Worm (Caenorhabditis elegans) whole organism, L4 larva: Measurements from ENCODE around the gene ucr-2.3.

ENCODE experiments used
- F10B5.3 ChIP-seq: sonication (generic microtip); optimal IDR thresholded peaks from 2 replicates; lab custom pipeline; 2016; ENCODE audit warnings: mild to moderate bottlenecking, missing genetic modification characterization, missing compliant biosample characterization
- F37D6.2 ChIP-seq: sonication (generic microtip); optimal IDR thresholded peaks from 2 replicates; lab custom pipeline; 2016; ENCODE audit warnings: mild to moderate bottlenecking, missing genetic modification characterization, missing compliant biosample characterization
- F49E8.2 ChIP-seq: sonication (generic microtip); optimal IDR thresholded peaks from 2 replicates; lab custom pipeline; 2016; ENCODE audit warnings: missing compliant biosample characterization, mild to moderate bottlenecking, missing genetic modification characterization, borderline replicate concordance
- T26A8.4 ChIP-seq: fragments of 200-800 bp; sonication (Bioruptor generic); IDR thresholded peaks from 2 replicates; pipeline ENCODE4 v1.3.6; 2022; ENCODE audit warnings: missing genetic modification characterization, missing compliant biosample characterization
- Y5F2A.4 ChIP-seq: fragments of 200-800 bp; sonication (Bioruptor generic); optimal IDR thresholded peaks from 2 replicates; lab custom pipeline; 2018; ENCODE audit warnings: mild to moderate bottlenecking, missing genetic modification characterization, missing compliant biosample characterization
- Y75B8A.6 ChIP-seq: fragments of 200-800 bp; sonication (Bioruptor generic); IDR thresholded peaks from 2 replicates; pipeline ENCODE4 v1.3.6; 2022; ENCODE audit warnings: missing genetic modification reagents, missing genetic modification characterization, missing compliant biosample characterization
- ZK546.5 ChIP-seq, 2 experiments: sonication (generic microtip); optimal IDR thresholded peaks; 2 replicates each; lab custom pipeline; 2017; ENCODE audit warnings: missing biosample characterization in 2 of 2, missing genetic modification characterization in 2 of 2
- ama-1 ChIP-seq: fragments of 150-350 bp; optimal IDR thresholded peaks from 2 replicates; lab custom pipeline; 2014; ENCODE audit warnings: inconsistent platforms, mixed read lengths
- arid-1 ChIP-seq: fragments of 200-800 bp; sonication (Bioruptor generic); conservative IDR thresholded peaks from 2 replicates; pipeline ENCODE4 v1.3.6; 2022; ENCODE audit warnings: missing genetic modification reagents, missing genetic modification characterization, missing compliant biosample characterization
- ceh-20 ChIP-seq: fragments of 200-800 bp; sonication (Bioruptor generic); IDR thresholded peaks from 2 replicates; pipeline ENCODE4 v1.3.6; 2022; ENCODE audit warnings: missing genetic modification reagents, missing genetic modification characterization, missing compliant biosample characterization
- ceh-28 ChIP-seq: fragments of 150-350 bp; optimal IDR thresholded peaks from 2 replicates; lab custom pipeline; 2014; ENCODE audit warnings: missing biosample characterization, missing genetic modification reagents, missing genetic modification characterization
- ceh-62 ChIP-seq: sonication (generic microtip); optimal IDR thresholded peaks from 2 replicates; lab custom pipeline; 2017; ENCODE audit warnings: missing biosample characterization, missing genetic modification characterization
- ceh-82 ChIP-seq: sonication (generic microtip); optimal IDR thresholded peaks from 2 replicates; lab custom pipeline; 2017; ENCODE audit warnings: missing biosample characterization, missing genetic modification characterization
- dpl-1 ChIP-seq: fragments of 150-350 bp; optimal IDR thresholded peaks from 2 replicates; lab custom pipeline; 2014; ENCODE audit warnings: missing biosample characterization, missing genetic modification reagents, missing genetic modification characterization
- dve-1 ChIP-seq: sonication (generic microtip); optimal IDR thresholded peaks from 2 replicates; lab custom pipeline; 2017; ENCODE audit warnings: antibody characterized with exemption, mild to moderate bottlenecking, missing genetic modification characterization, missing compliant biosample characterization; ENCODE audit not compliant: insufficient read depth
- fkh-10 ChIP-seq: fragments of 150-350 bp; optimal IDR thresholded peaks from 2 replicates; lab custom pipeline; 2014; ENCODE audit warnings: missing biosample characterization, missing genetic modification reagents, missing genetic modification characterization
- fos-1 ChIP-seq: fragments of 150-350 bp; optimal IDR thresholded peaks from 2 replicates; lab custom pipeline; 2014; ENCODE audit warnings: missing biosample characterization, missing genetic modification characterization
- hif-1 ChIP-seq, 2 experiments: sonication (generic microtip); optimal IDR thresholded peaks; 2 replicates each; lab custom pipeline; 2016 to 2017; ENCODE audit warnings: missing compliant biosample characterization in 2 of 2, missing genetic modification characterization in 2 of 2, missing genetic modification reagents in 2 of 2, missing genotype in 2 of 2, mild to moderate bottlenecking in 1 of 2
- hmg-1.1 ChIP-seq: fragments of 200-800 bp; sonication (Bioruptor generic); IDR thresholded peaks from 2 replicates; pipeline ENCODE4 v1.3.6; 2022; ENCODE audit warnings: missing genetic modification reagents, missing genetic modification characterization, missing compliant biosample characterization
- lim-7 ChIP-seq: fragments of 200-800 bp; sonication (Bioruptor generic); IDR thresholded peaks from 2 replicates; pipeline ENCODE4 v1.3.6; 2022; ENCODE audit warnings: missing genetic modification characterization, missing compliant biosample characterization
- lin-1 ChIP-seq: fragments of 200-800 bp; sonication (Bioruptor generic); IDR thresholded peaks from 2 replicates; pipeline ENCODE4 v1.3.6; 2022; ENCODE audit warnings: missing genetic modification reagents, missing genetic modification characterization, missing compliant biosample characterization
- lin-13 ChIP-seq: fragments of 150-350 bp; optimal IDR thresholded peaks from 2 replicates; lab custom pipeline; 2014; ENCODE audit warnings: missing biosample characterization, missing genetic modification reagents, missing genetic modification characterization
- lin-15B ChIP-seq: fragments of 150-350 bp; sonication (generic microtip); optimal IDR thresholded peaks from 3 replicates; lab custom pipeline; 2014; ENCODE audit warnings: missing biosample characterization, missing genetic modification characterization
- lin-29 ChIP-seq: fragments of 200-800 bp; sonication (Bioruptor generic); IDR thresholded peaks from 2 replicates; pipeline ENCODE4 v1.3.6; 2022; ENCODE audit warnings: missing genetic modification reagents, missing genetic modification characterization, missing compliant biosample characterization
- lin-39 ChIP-seq: fragments of 150-350 bp; optimal IDR thresholded peaks from 2 replicates; lab custom pipeline; 2014; ENCODE audit warnings: missing biosample characterization, missing genetic modification reagents, missing genetic modification characterization
- lsy-2 ChIP-seq, 2 experiments: fragments of 150-350 bp in 1 of 2; sonication (generic microtip) in 1 of 2; optimal IDR thresholded peaks; 2 replicates each; lab custom pipeline; 2014 to 2017; ENCODE audit warnings: missing biosample characterization in 2 of 2, missing genetic modification characterization in 2 of 2
- madf-5 ChIP-seq, 2 experiments: fragments of 200-800 bp; sonication (Bioruptor generic); IDR thresholded peaks; 2 replicates each; pipeline ENCODE4 v1.3.6; 2022; ENCODE audit warnings: missing compliant biosample characterization in 2 of 2, missing genetic modification characterization in 2 of 2
- mdt-29 ChIP-seq: fragments of 200-800 bp; sonication (Bioruptor generic); IDR thresholded peaks from 2 replicates; pipeline ENCODE4 v1.3.6; 2022; ENCODE audit warnings: missing genetic modification reagents, missing genetic modification characterization, missing compliant biosample characterization
- mes-2 ChIP-seq: sonication (generic microtip); optimal IDR thresholded peaks from 2 replicates; lab custom pipeline; 2016; ENCODE audit warnings: missing genotype, mild to moderate bottlenecking, missing genetic modification characterization, missing compliant biosample characterization; ENCODE audit not compliant: poor library complexity, severe bottlenecking
- mxl-2 ChIP-seq: fragments of 200-800 bp; sonication (Bioruptor generic); conservative IDR thresholded peaks from 2 replicates; pipeline ENCODE4 v1.3.6; 2022; ENCODE audit warnings: missing genetic modification reagents, missing genetic modification characterization, missing compliant biosample characterization
- nhr-102 ChIP-seq: sonication (generic microtip); optimal IDR thresholded peaks from 2 replicates; lab custom pipeline; 2016; ENCODE audit warnings: mild to moderate bottlenecking, missing genetic modification characterization, moderate library complexity, missing compliant biosample characterization
- nhr-237 ChIP-seq: sonication (generic microtip); optimal IDR thresholded peaks from 2 replicates; lab custom pipeline; 2017; ENCODE audit warnings: missing biosample characterization, missing genetic modification characterization
- nhr-28 ChIP-seq: fragments of 150-350 bp; optimal IDR thresholded peaks from 2 replicates; lab custom pipeline; 2014; ENCODE audit warnings: missing biosample characterization, missing genetic modification characterization
- nhr-48 ChIP-seq: sonication (generic microtip); optimal IDR thresholded peaks from 2 replicates; lab custom pipeline; 2016; ENCODE audit warnings: mild to moderate bottlenecking, missing genetic modification characterization, missing compliant biosample characterization
- nhr-76 ChIP-seq: fragments of 150-350 bp; optimal IDR thresholded peaks from 2 replicates; lab custom pipeline; 2014; ENCODE audit warnings: missing biosample characterization, missing genetic modification characterization
- nhr-77 ChIP-seq: fragments of 150-350 bp; optimal IDR thresholded peaks from 2 replicates; lab custom pipeline; 2014; ENCODE audit warnings: missing biosample characterization, missing genetic modification characterization
- php-3 ChIP-seq: fragments of 200-800 bp; sonication (Bioruptor generic); IDR thresholded peaks from 2 replicates; pipeline ENCODE4 v1.3.6; 2022; ENCODE audit warnings: missing genetic modification reagents, missing genetic modification characterization, missing compliant biosample characterization
- saeg-2 ChIP-seq: fragments of 200-800 bp; sonication (Bioruptor generic); IDR thresholded peaks from 2 replicates; pipeline ENCODE4 v1.3.6; 2022; ENCODE audit warnings: missing genetic modification reagents, missing genetic modification characterization, missing compliant biosample characterization
- sdz-12 ChIP-seq: fragments of 200-800 bp; sonication (Bioruptor generic); optimal IDR thresholded peaks from 2 replicates; lab custom pipeline; 2018; ENCODE audit warnings: mild to moderate bottlenecking, missing genetic modification characterization, missing compliant biosample characterization
- set-16 ChIP-seq: fragments of 200-800 bp; sonication (Bioruptor generic); IDR thresholded peaks from 2 replicates; pipeline ENCODE4 v1.3.6; 2022; ENCODE audit warnings: missing genetic modification reagents, missing genetic modification characterization, missing compliant biosample characterization
- skn-1 ChIP-seq: fragments of 150-350 bp; optimal IDR thresholded peaks from 2 replicates; lab custom pipeline; 2014; ENCODE audit warnings: missing biosample characterization, missing genetic modification characterization
- spr-1 ChIP-seq: sonication (generic microtip); optimal IDR thresholded peaks from 2 replicates; lab custom pipeline; 2016; ENCODE audit warnings: mild to moderate bottlenecking, missing genetic modification characterization, missing compliant biosample characterization
- tag-97 ChIP-seq: fragments of 200-800 bp; sonication (Bioruptor generic); IDR thresholded peaks from 2 replicates; pipeline ENCODE4 v1.3.6; 2022; ENCODE audit warnings: missing genetic modification characterization, missing compliant biosample characterization
- unc-130 ChIP-seq: sonication (generic microtip); optimal IDR thresholded peaks from 2 replicates; lab custom pipeline; 2016; ENCODE audit warnings: missing genetic modification reagents, missing genetic modification characterization, missing compliant biosample characterization
- unc-39 ChIP-seq: sonication (generic microtip); optimal IDR thresholded peaks from 2 replicates; lab custom pipeline; 2017; ENCODE audit warnings: missing biosample characterization, missing genetic modification characterization
- unc-62 ChIP-seq, 3 experiments: fragments of 150-350 bp in 1 of 3; sonication (generic microtip); optimal IDR thresholded peaks in 2 of 3; peaks in 1 of 3; 1 replicate in 1 of 3; 2 replicates in 2 of 3; lab custom pipeline; 2014 to 2017; ENCODE audit warnings: missing biosample characterization in 3 of 3, missing genetic modification characterization in 3 of 3, missing genetic modification reagents in 3 of 3, missing genotype in 1 of 3
- zip-11 ChIP-seq: fragments of 200-800 bp; sonication (Bioruptor generic); IDR thresholded peaks from 2 replicates; pipeline ENCODE4 v1.3.6; 2022; ENCODE audit warnings: missing genetic modification characterization, missing compliant biosample characterization
- ztf-11 ChIP-seq: fragments of 150-350 bp; optimal IDR thresholded peaks from 2 replicates; lab custom pipeline; 2014; ENCODE audit warnings: missing biosample characterization, missing genetic modification characterization

Gene ucr-2.3

DNA sequence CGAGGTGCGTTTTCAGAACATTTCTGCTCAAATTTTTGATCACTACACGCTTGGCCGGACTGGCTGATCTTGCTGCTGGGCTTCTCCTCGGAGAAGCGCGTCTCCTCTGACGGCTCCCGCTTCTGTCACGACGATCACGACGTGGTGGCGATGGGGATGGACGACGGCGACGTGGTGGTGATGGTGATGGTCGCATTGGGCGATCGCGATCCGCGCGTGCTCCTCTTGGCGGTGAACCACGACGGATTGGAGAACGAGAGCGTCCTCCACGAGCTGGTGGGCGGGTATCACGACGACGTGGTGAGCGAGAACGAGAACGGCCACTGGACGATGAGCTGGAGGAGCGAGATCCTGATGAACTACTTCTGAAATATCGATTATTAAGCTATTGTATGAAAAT is 26.2 kb upstream of the ucr-2.3 start (continued):
- TF ChIP-seq saeg-2 (GFP tag; lab: Robert Waterston, UW), result no peak
- no peak for TF ChIP-seq nhr-76 (tag; lab: Kevin White, UChicago)
- no peak for TF ChIP-seq ZK546.5 (tag; optimal IDR thresholded peaks at IDR 0.05; lab: Kevin White, UChicago)
- TF ChIP-seq lim-7, result peak; percentile 18; the same call in 1 of the 2 replicates
- no peak for TF ChIP-seq dpl-1
- no peak for TF ChIP-seq lsy-2 (tag; optimal IDR thresholded peaks at IDR 0.05; lab: Kevin White, UChicago)
- TF ChIP-seq ztf-11 (tag; lab: Kevin White, UChicago), result no peak
- no peak for TF ChIP-seq fkh-10
- no peak for TF ChIP-seq dve-1 (tag; lab: Kevin White, UChicago)
- TF ChIP-seq unc-130, result no peak
- no peak for TF ChIP-seq ceh-82 (tag; lab: Kevin White, UChicago)
- TF ChIP-seq sdz-12 (GFP tag; lab: Kevin White, UChicago), result no peak
- TF ChIP-seq T26A8.4 (GFP tag; lab: Robert Waterston, UW), result no peak
- 0 out of 4 replicates have a peak, but pooled peaks of 1 of the 2 experiments have one; percentile 14 for TF ChIP-seq madf-5 (GFP tag; IDR thresholded peaks at IDR 0.05; lab: Robert Waterston, UW)
- TF ChIP-seq arid-1, result no peak
- no peak for TF ChIP-seq hif-1 (tag; optimal IDR thresholded peaks at IDR 0.05; lab: Kevin White, UChicago)
- no peak for TF ChIP-seq nhr-77 (tag; lab: Kevin White, UChicago)
- no peak for TF ChIP-seq F10B5.3 (tag; lab: Kevin White, UChicago)
- TF ChIP-seq lin-39 (tag; lab: Kevin White, UChicago), result no peak
- no peak for TF ChIP-seq ceh-28 (tag; lab: Kevin White, UChicago)
- no peak for TF ChIP-seq mxl-2 (GFP tag; lab: Robert Waterston, UW)
- TF ChIP-seq ama-1 (lab: Kevin White, UChicago), result no peak

ce11 chrIII:853859-854359 is 25.8 kb upstream of the ucr-2.3 start, which contains the start of the genes rnp-5 and tag-51:
Gene rnp-5 (minus strand): TSS chrIII:853909.
Gene tag-51 (plus strand): TSS chrIII:854221.
- no peak for TF ChIP-seq skn-1 (tag; lab: Kevin White, UChicago)
- no peak for TF ChIP-seq unc-39 (tag; lab: Kevin White, UChicago)
- TF ChIP-seq lin-39 (tag; lab: Kevin White, UChicago), result no peak
- no peak for TF ChIP-seq ceh-62 (tag; lab: Kevin White, UChicago)
- TF ChIP-seq mdt-29 (GFP tag; lab: Robert Waterston, UW), result no peak
- TF ChIP-seq nhr-48 (tag; lab: Kevin White, UChicago), result no peak
- TF ChIP-seq nhr-77 (tag; lab: Kevin White, UChicago), result no peak
- no peak for TF ChIP-seq php-3 (GFP tag; lab: Robert Waterston, UW)
- no peak for TF ChIP-seq spr-1 (tag; lab: Kevin White, UChicago)
- TF ChIP-seq mxl-2 (GFP tag; lab: Robert Waterston, UW), result no peak
- TF ChIP-seq lin-13 (GFP tag; lab: Kevin White, UChicago), result no peak
- no peak for TF ChIP-seq unc-62 (GFP tag; optimal IDR thresholded peaks at IDR 0.05 in 1 of 2; lab: Kevin White, UChicago)
- no peak for TF ChIP-seq unc-62 (tag; optimal IDR thresholded peaks at IDR 0.05; lab: Kevin White, UChicago)
- no peak for TF ChIP-seq Y5F2A.4
- TF ChIP-seq F37D6.2 (tag; lab: Kevin White, UChicago), result no peak
- no peak for TF ChIP-seq ceh-20
- TF ChIP-seq nhr-102 (tag; lab: Kevin White, UChicago), result no peak
- no peak for TF ChIP-seq lin-1 (GFP tag; lab: Robert Waterston, UW)
- TF ChIP-seq lin-29 (GFP tag; lab: Robert Waterston, UW), result no peak
- TF ChIP-seq dpl-1, result peak; percentile 12
- TF ChIP-seq nhr-237 (tag; lab: Kevin White, UChicago), result no peak
- TF ChIP-seq set-16 (GFP tag; lab: Robert Waterston, UW), result no peak
- TF ChIP-seq lsy-2 (tag; optimal IDR thresholded peaks at IDR 0.05; lab: Kevin White, UChicago), result peak in 1 of 2 experiments; percentile 22
- TF ChIP-seq mes-2 (tag; lab: Kevin White, UChicago), result peak; percentile 39
- TF ChIP-seq tag-97 (GFP tag; lab: Robert Waterston, UW), result no peak
- TF ChIP-seq F49E8.2 (tag; lab: Kevin White, UChicago), result no peak
- TF ChIP-seq zip-11 (GFP tag; lab: Robert Waterston, UW), result no peak
- TF ChIP-seq ceh-28 (tag; lab: Kevin White, UChicago), result no peak
- TF ChIP-seq Y75B8A.6 (GFP tag; lab: Robert Waterston, UW), result no peak
- no peak for TF ChIP-seq ceh-82 (tag; lab: Kevin White, UChicago)
- no peak for TF ChIP-seq lim-7
- TF ChIP-seq hmg-1.1 (GFP tag; lab: Robert Waterston, UW), result no peak
- no peak for TF ChIP-seq T26A8.4 (GFP tag; lab: Robert Waterston, UW)
- no peak for TF ChIP-seq nhr-28 (tag; lab: Kevin White, UChicago)
- no peak for TF ChIP-seq madf-5 (GFP tag; IDR thresholded peaks at IDR 0.05; lab: Robert Waterston, UW)
- TF ChIP-seq F10B5.3 (tag; lab: Kevin White, UChicago), result no peak
- TF ChIP-seq lin-15B (tag; lab: Kevin White, UChicago), result no peak
- TF ChIP-seq arid-1, result no peak
- no peak for TF ChIP-seq fos-1 (tag; lab: Kevin White, UChicago)
